Fruit fly (Drosophila melanogaster) whole organism: ENCODE data around the gene Cdc27.

Source experiments
- CG8478 ChIP-seq: fragments of >200 bp; optimal IDR thresholded peaks from 2 replicates; lab custom pipeline; 2018; ENCODE audit warnings: inconsistent platforms
- Dll ChIP-seq: fragments of >200 bp; optimal IDR thresholded peaks from 2 replicates; lab custom pipeline; 2017
- EcR ChIP-seq, 2 experiments: fragments of >200 bp; optimal IDR thresholded peaks; 2 replicates each; lab custom pipeline; 2017; ENCODE audit warnings: missing biosample characterization in 2 of 2, missing genetic modification characterization in 2 of 2, missing genetic modification reagents in 2 of 2
- pan ChIP-seq: fragments of >200 bp; optimal IDR thresholded peaks from 2 replicates; lab custom pipeline; 2017
- psq ChIP-seq: fragments of >200 bp; optimal IDR thresholded peaks from 2 replicates; lab custom pipeline; 2017
- usp ChIP-seq: fragments of >200 bp; optimal IDR thresholded peaks from 2 replicates; lab custom pipeline; 2017; ENCODE audit warnings: missing biosample characterization, missing genetic modification characterization, mixed read lengths

Gene Cdc27

DNA sequence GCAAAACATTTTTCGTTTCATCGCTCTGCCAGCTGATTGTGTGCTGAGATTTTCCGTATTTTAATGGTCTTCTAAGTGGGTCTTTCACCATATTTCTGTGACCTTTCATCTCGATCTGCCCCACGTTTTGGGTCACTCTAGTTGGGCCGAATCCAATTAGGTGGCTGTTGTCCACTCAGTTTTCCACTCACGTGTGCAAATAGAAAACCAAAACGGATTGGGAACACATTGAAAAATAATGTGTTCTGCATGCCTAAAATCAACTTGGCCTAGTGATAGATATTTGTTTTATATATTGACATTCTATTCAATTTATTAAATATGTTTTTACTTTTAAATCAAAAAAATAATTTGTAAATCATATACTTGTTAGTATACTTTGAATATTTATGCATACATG is 14.9 kb downstream of the Cdc27 start, which contains the start of gene CG14826:
CG14826 (plus strand) TSS at position 301 of the 400 bp plus-strand sequence.
- TF ChIP-seq pan (lab: Kevin White, UChicago) = no peak
- TF ChIP-seq usp = no peak
- TF ChIP-seq EcR (GFP tag; optimal IDR thresholded peaks at IDR 0.05; lab: Kevin White, UChicago) = no peak
- no peak for TF ChIP-seq psq (lab: Kevin White, UChicago)
- no peak for TF ChIP-seq Dll
- TF ChIP-seq CG8478 (lab: Kevin White, UChicago) = no peak
